Fruit fly (Drosophila melanogaster): ENCODE measurements around the gene Cpr78Cb.
A peak's percentile ranks its signal among the peaks of the same experiment; 100 is the strongest.

Gene Cpr78Cb

dm6 chr3L:21252932-21253760 lies 41.1 kb upstream of the Cpr78Cb start:
- no peak for TF ChIP-seq GATAd (GFP tag; optimal IDR thresholded peaks at IDR 0.05)
- TF ChIP-seq Dif (GFP tag; optimal IDR thresholded peaks at IDR 0.05; ENCODE audit: partially characterized antibody): peak; percentile 2
- TF ChIP-seq jim (GFP tag; optimal IDR thresholded peaks at IDR 0.05): no peak
- no peak for TF ChIP-seq usp (GFP tag; optimal IDR thresholded peaks at IDR 0.05)
- no peak for TF ChIP-seq psq (GFP tag; optimal IDR thresholded peaks at IDR 0.05)
- no peak for TF ChIP-seq Hr83 (GFP tag; optimal IDR thresholded peaks at IDR 0.05; ENCODE audit: poor library complexity, severe bottlenecking)
- no peak for TF ChIP-seq Rel (GFP tag; optimal IDR thresholded peaks at IDR 0.05)
- peak; percentile 87 for TF ChIP-seq Rel (tag; optimal IDR thresholded peaks at IDR 0.05)
- no peak for TF ChIP-seq fru (GFP tag; optimal IDR thresholded peaks at IDR 0.05)
- no peak for TF ChIP-seq CrebA (GFP tag; optimal IDR thresholded peaks at IDR 0.05; ENCODE audit: borderline replicate concordance)
- peak; percentile 43 for TF ChIP-seq HLH106 (tag; optimal IDR thresholded peaks at IDR 0.05)
- peak; percentile 48 for TF ChIP-seq woc (GFP tag; optimal IDR thresholded peaks at IDR 0.05)
- peak in 1 of 2 experiments; percentile 59 for TF ChIP-seq dl (GFP tag; optimal IDR thresholded peaks at IDR 0.05; ENCODE audit: insufficient read depth in 1 of 2, partially characterized antibody in 2 of 2)
- peak; percentile 12 for TF ChIP-seq Vsx2 (GFP tag; optimal IDR thresholded peaks at IDR 0.05; ENCODE audit: partially characterized antibody)
- peak in 1 of 2 experiments; percentile 42 for TF ChIP-seq foxo (GFP tag; optimal IDR thresholded peaks at IDR 0.05)
- TF ChIP-seq Sp1 (GFP tag; optimal IDR thresholded peaks at IDR 0.05): peak; percentile 36
- peak; percentile 31 for TF ChIP-seq h (GFP tag; optimal IDR thresholded peaks at IDR 0.05)
- TF ChIP-seq OdsH (GFP tag; optimal IDR thresholded peaks at IDR 0.05): peak; percentile 10
- TF ChIP-seq Hnf4 (GFP tag; optimal IDR thresholded peaks at IDR 0.05): no peak

DNA sequence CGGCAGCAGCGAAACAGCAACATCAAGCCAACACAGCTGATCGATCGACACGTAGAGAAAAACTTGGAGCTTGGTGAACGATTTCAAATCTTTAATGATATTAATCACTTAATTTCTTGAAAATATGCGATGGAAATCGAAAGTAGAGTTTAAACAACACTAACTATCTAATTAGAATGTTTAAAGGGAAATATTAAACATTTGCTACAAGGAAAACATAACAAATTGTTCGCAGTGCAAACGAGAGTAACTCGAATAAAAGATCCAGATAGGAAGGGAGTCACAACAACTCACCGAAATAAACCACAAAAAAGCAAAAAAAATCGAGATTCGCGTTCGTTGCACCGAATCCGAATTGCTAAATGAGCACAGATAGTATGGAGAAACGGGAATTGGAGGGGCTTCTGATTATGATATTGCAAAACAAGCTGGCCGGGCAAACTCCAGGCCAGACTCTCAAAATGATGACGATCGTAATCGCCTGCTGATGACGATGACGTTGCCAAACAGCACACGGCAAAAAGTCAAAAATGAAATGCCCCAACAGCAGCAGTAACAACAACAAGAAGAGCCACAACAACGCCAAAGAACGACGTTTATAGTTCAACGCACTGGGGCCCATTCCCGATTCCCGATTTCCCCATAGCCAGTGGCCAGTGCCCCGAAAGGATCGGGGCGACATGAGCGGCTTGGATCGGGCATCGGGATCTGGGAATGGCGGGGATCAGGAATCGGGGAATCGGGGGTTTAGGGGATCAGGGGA lies 40.4 kb upstream of the Cpr78Cb start:
- TF ChIP-seq Vsx2 (GFP tag; optimal IDR thresholded peaks at IDR 0.05; ENCODE audit: partially characterized antibody) (no peak), Hr78 (GFP tag; optimal IDR thresholded peaks at IDR 0.05) (no peak), dsf (GFP tag; optimal IDR thresholded peaks at IDR 0.05; ENCODE audit: borderline replicate concordance) (peak; percentile 92), HLH106 (tag; optimal IDR thresholded peaks at IDR 0.05) (peak; percentile 99), GATAd (GFP tag; optimal IDR thresholded peaks at IDR 0.05) (peak; percentile 94), usp (GFP tag; optimal IDR thresholded peaks at IDR 0.05) (no peak), rgr (GFP tag; optimal IDR thresholded peaks at IDR 0.05) (peak; percentile 99), Hnf4 (GFP tag; optimal IDR thresholded peaks at IDR 0.05) (peak; percentile 99), fru (GFP tag; optimal IDR thresholded peaks at IDR 0.05) (peak; percentile 99), ey (GFP tag; optimal IDR thresholded peaks at IDR 0.05) (peak; percentile 99), pan (optimal IDR thresholded peaks at IDR 0.05) (no peak), sage (GFP tag; optimal IDR thresholded peaks at IDR 0.05) (peak; percentile 98), brk (GFP tag; optimal IDR thresholded peaks at IDR 0.05) (peak; percentile 97), tai (GFP tag; optimal IDR thresholded peaks at IDR 0.05) (peak; percentile 97), N (GFP tag; optimal IDR thresholded peaks at IDR 0.05) (no peak), foxo (GFP tag; optimal IDR thresholded peaks at IDR 0.05) (peak; percentile 94 to 99), OdsH (GFP tag; optimal IDR thresholded peaks at IDR 0.05) (peak; percentile 99), Jra (GFP tag; optimal IDR thresholded peaks at IDR 0.05) (peak; percentile 97), CrebA (GFP tag; optimal IDR thresholded peaks at IDR 0.05; ENCODE audit: borderline replicate concordance) (peak; percentile 95), lola (GFP tag; optimal IDR thresholded peaks at IDR 0.05) (no peak), Mio (GFP tag; optimal IDR thresholded peaks at IDR 0.05) (peak; percentile 85), psq (GFP tag; optimal IDR thresholded peaks at IDR 0.05) (peak; percentile 97), Abd-B (GFP tag; optimal IDR thresholded peaks at IDR 0.05) (no peak), Sp1 (GFP tag; optimal IDR thresholded peaks at IDR 0.05) (peak; percentile 99), Hr83 (GFP tag; optimal IDR thresholded peaks at IDR 0.05; ENCODE audit: poor library complexity, severe bottlenecking) (peak; percentile 33), Dif (GFP tag; optimal IDR thresholded peaks at IDR 0.05; ENCODE audit: partially characterized antibody) (no peak), jim (GFP tag; optimal IDR thresholded peaks at IDR 0.05) (peak; percentile 87), woc (GFP tag; optimal IDR thresholded peaks at IDR 0.05) (peak; percentile 98), CG9705 (GFP tag; optimal IDR thresholded peaks at IDR 0.05) (peak; percentile 98), sv (GFP tag; optimal IDR thresholded peaks at IDR 0.05) (no peak), br (GFP tag; optimal IDR thresholded peaks at IDR 0.05) (peak; percentile 99), Rel (GFP tag; optimal IDR thresholded peaks at IDR 0.05) (peak; percentile 96), Rel (tag; optimal IDR thresholded peaks at IDR 0.05) (peak; percentile 86), Dfd (GFP tag; optimal IDR thresholded peaks at IDR 0.05) (peak; percentile 59), dmrt93B (GFP tag; optimal IDR thresholded peaks at IDR 0.05) (peak; percentile 98), CG32264 (GFP tag; optimal IDR thresholded peaks at IDR 0.05) (peak; percentile 98), h (GFP tag; optimal IDR thresholded peaks at IDR 0.05) (peak; percentile 99), dl (GFP tag; optimal IDR thresholded peaks at IDR 0.05; ENCODE audit: insufficient read depth in 1 of 2, partially characterized antibody in 2 of 2) (no peak), Myc (optimal IDR thresholded peaks at IDR 0.05) (no peak)

Measured in whole organism, wandering third instar larva.